Worm (Caenorhabditis elegans): ENCODE results near the gene mrp-3.

Gene mrp-3

DNA sequence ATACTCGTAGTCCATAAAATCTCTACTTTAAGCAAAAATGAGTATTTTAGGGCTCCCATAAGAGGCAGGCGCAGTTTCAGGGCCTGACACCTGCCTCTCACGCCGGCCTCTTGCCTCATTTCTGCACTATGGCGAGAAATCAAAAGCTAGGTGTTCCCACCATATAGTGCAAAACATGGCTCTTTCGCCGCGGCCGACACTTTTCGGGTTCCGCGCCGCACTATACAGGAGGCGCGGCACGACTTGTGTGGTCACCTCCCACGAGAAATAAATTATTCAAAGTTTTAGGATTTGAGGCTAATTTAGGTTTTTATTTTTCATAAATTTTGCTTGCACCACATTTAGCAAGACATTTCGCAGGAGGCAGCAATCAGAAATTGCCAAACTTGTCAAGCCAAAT, 46.6 kb downstream of the mrp-3 start:
- TF ChIP-seq Y55F3AM.14 (GFP tag; optimal IDR thresholded peaks at IDR 0.05), result no peak
- no peak for TF ChIP-seq lin-39 (tag; optimal IDR thresholded peaks at IDR 0.05)
- no peak for TF ChIP-seq elt-3 (tag; optimal IDR thresholded peaks at IDR 0.05)
- TF ChIP-seq nhr-6 (tag; optimal IDR thresholded peaks at IDR 0.05), result no peak
- peak; percentile 30 for TF ChIP-seq snpc-4 (tag; optimal IDR thresholded peaks at IDR 0.05)

DNA sequence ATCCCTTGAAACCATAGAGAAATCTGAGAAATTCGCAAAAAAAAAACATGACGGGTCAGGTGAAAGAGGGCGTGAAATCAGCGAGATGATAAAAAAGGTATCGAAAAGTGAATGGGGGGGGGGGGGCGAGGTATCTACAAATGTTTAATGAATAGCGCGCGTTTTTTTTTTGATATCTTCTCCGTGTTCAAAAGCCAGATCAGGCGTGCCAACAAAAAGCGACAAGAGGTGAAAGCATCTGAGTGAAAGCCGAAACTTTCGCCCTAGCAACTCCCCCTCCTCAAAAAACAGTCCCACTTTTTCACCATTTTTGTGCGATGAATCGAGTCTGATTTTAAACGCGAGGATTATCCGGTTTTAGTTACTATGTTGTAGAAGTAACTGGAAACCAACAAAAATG, 51.1 kb downstream of the mrp-3 start:
- TF ChIP-seq gmeb-1 (tag; optimal IDR thresholded peaks at IDR 0.05) (no peak), blmp-1 (tag; optimal IDR thresholded peaks at IDR 0.05; ENCODE audit: insufficient read depth) (peak; percentile 91)

- TF ChIP-seq nhr-12 (tag; optimal IDR thresholded peaks at IDR 0.05) (no peak), ztf-11 (tag; optimal IDR thresholded peaks at IDR 0.05) (no peak), mab-5 (tag; optimal IDR thresholded peaks at IDR 0.05) (no peak), sma-9 (GFP tag; optimal IDR thresholded peaks at IDR 0.05) (no peak), sma-9 (tag; optimal IDR thresholded peaks at IDR 0.05) (no peak), sma-3 (GFP tag; optimal IDR thresholded peaks at IDR 0.05) (no peak), unc-62 (GFP tag; optimal IDR thresholded peaks at IDR 0.05) (no peak), nhr-77 (tag; optimal IDR thresholded peaks at IDR 0.05) (no peak), nhr-6 (tag; optimal IDR thresholded peaks at IDR 0.05) (no peak), Y55F3AM.14 (GFP tag; optimal IDR thresholded peaks at IDR 0.05) (no peak), gmeb-1 (tag; optimal IDR thresholded peaks at IDR 0.05) (no peak), C34F6.9 (tag; optimal IDR thresholded peaks at IDR 0.05) (no peak), lin-39 (tag; optimal IDR thresholded peaks at IDR 0.05) (no peak), sem-4 (tag; optimal IDR thresholded peaks at IDR 0.05) (no peak), lsy-2 (tag; optimal IDR thresholded peaks at IDR 0.05) (no peak), alr-1 (tag; optimal IDR thresholded peaks at IDR 0.05) (no peak), elt-3 (tag; optimal IDR thresholded peaks at IDR 0.05) (no peak), lin-13 (GFP tag; optimal IDR thresholded peaks at IDR 0.05) (no peak)
Measured at ce11 chrX:15887495-15887894, 51.6 kb downstream of the mrp-3 start, which contains the start of gene F53H4.3. Gene F53H4.3 (minus strand): TSS chrX:15887595.

DNA sequence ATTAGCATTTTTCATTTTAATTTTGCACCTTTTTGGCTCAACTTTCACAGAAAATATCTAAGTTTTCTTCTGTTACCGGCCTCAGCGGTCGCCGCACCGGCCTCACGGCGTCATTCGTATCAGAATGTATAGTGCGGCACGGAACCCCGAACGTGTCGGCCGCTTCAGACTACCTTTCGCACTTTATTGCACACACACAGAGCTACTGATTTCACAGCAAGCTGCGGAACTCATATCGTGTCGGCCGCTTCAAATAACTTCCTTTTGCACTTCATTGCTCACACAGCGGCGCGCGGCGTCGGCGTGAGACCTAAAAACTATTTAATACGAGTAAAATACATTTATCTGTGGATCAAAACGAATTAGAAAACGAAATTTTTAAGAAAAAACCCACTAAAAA, 54.6 kb downstream of the mrp-3 start:
- TF ChIP-seq C34F6.9 (tag; optimal IDR thresholded peaks at IDR 0.05), result no peak
- TF ChIP-seq zag-1 (tag; optimal IDR thresholded peaks at IDR 0.05), result no peak
- peak; percentile 4 for TF ChIP-seq snpc-4 (tag; optimal IDR thresholded peaks at IDR 0.05)
- no peak for TF ChIP-seq nhr-23 (tag; optimal IDR thresholded peaks at IDR 0.05)
- no peak for TF ChIP-seq nhr-21 (tag; optimal IDR thresholded peaks at IDR 0.05)
- TF ChIP-seq ztf-11 (tag; optimal IDR thresholded peaks at IDR 0.05), result no peak

- no peak for TF ChIP-seq nhr-21 (tag; optimal IDR thresholded peaks at IDR 0.05)
- no peak for TF ChIP-seq ama-1 (optimal IDR thresholded peaks at IDR 0.05)
- TF ChIP-seq nhr-23 (tag; optimal IDR thresholded peaks at IDR 0.05), result no peak
- no peak for TF ChIP-seq nhr-77 (tag; optimal IDR thresholded peaks at IDR 0.05)
- no peak for TF ChIP-seq C34F6.9 (tag; optimal IDR thresholded peaks at IDR 0.05)
- TF ChIP-seq elt-1 (tag; optimal IDR thresholded peaks at IDR 0.05), result no peak
- no peak for TF ChIP-seq sma-9 (GFP tag; optimal IDR thresholded peaks at IDR 0.05)
- TF ChIP-seq sma-9 (tag; optimal IDR thresholded peaks at IDR 0.05), result no peak
- TF ChIP-seq aly-2 (tag; optimal IDR thresholded peaks at IDR 0.05), result no peak
- no peak for TF ChIP-seq lin-39 (tag; optimal IDR thresholded peaks at IDR 0.05)
- no peak for TF ChIP-seq F13H6.1 (tag; optimal IDR thresholded peaks at IDR 0.05)
- TF ChIP-seq mbf-1 (tag; optimal IDR thresholded peaks at IDR 0.05), result no peak
- no peak for TF ChIP-seq unc-62 (GFP tag; optimal IDR thresholded peaks at IDR 0.05)
- no peak for TF ChIP-seq lin-13 (GFP tag; optimal IDR thresholded peaks at IDR 0.05)
- TF ChIP-seq nhr-12 (tag; optimal IDR thresholded peaks at IDR 0.05), result no peak
Measured at ce11 chrX:15881027-15881426, 58.1 kb downstream of the mrp-3 start.
